Fruit fly (Drosophila melanogaster) S2 (cell line): Measurements from ENCODE around the gene Bili.

ENCODE experiments used
- CG8478 ChIP-seq: fragments of >200 bp; optimal IDR thresholded peaks from 2 replicates; lab custom pipeline; 2018
- CTCF ChIP-seq, 2 experiments: fragments of >200 bp; optimal IDR thresholded peaks; 2 replicates each; lab custom pipeline; 2018

DNA sequence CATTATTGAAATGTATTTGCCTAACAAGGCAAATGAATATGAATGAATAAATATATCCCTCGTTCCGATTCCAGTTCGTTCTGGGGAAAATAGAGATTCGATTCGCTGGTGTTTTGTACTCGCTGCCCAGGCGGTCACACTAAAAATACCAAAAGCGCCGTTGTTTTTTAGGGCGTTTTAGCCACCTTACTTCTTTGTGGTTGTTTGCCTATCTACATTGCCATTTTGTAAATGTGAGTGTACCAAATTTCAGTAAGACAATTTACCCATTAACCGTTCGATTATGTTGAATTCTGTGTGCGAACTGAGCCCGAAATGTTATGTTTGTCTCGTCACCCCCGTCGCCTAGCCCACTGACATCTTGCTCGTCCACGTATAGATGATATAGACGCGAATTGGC, 33.6 kb upstream of the Bili start, which contains the start of the genes CG33095 and CG33096:
- no peak for TF ChIP-seq CTCF (optimal IDR thresholded peaks at IDR 0.05; lab: Kevin White, UChicago)
- TF ChIP-seq CG8478 (lab: Kevin White, UChicago), result no peak
